Fruit fly (Drosophila melanogaster) whole organism, pupa: Measurements from ENCODE around the gene Rox8.
A peak's percentile ranks its signal among the peaks of the same experiment; 100 is the strongest.

ENCODE experiments used
- CG10348 ChIP-seq: fragments of 200-800 bp; sonication (Bioruptor generic); IDR thresholded peaks from 2 replicates; pipeline ENCODE4 v1.3.6; 2022; ENCODE audit warnings: missing biosample characterization, missing genetic modification characterization
- CG12605 ChIP-seq: fragments of 200-800 bp; sonication (Bioruptor generic); IDR thresholded peaks from 2 replicates; pipeline ENCODE4 v1.3.6; 2022; ENCODE audit warnings: missing biosample characterization, missing genetic modification characterization
- CG13204 ChIP-seq: fragments of 200-800 bp; sonication (Bioruptor generic); optimal IDR thresholded peaks from 2 replicates; lab custom pipeline; 2018; ENCODE audit warnings: missing biosample characterization, mild to moderate bottlenecking, missing genetic modification characterization, moderate library complexity
- CG14655 ChIP-seq: fragments of 200-800 bp; sonication (Bioruptor generic); optimal IDR thresholded peaks from 3 replicates; lab custom pipeline; 2017; ENCODE audit warnings: mild to moderate bottlenecking, missing biosample characterization, missing genetic modification reagents, missing genetic modification characterization
- CG15710 ChIP-seq: fragments of 200-800 bp; sonication (Bioruptor generic); optimal IDR thresholded peaks from 2 replicates; lab custom pipeline; 2018; ENCODE audit warnings: missing biosample characterization, mild to moderate bottlenecking, missing genetic modification characterization, moderate library complexity
- CG17806 ChIP-seq: fragments of 200-800 bp; sonication (Bioruptor generic); optimal IDR thresholded peaks from 2 replicates; lab custom pipeline; 2018; ENCODE audit warnings: missing biosample characterization, mild to moderate bottlenecking, missing genetic modification characterization, moderate library complexity
- CG32121 ChIP-seq: fragments of 200-800 bp; sonication (Bioruptor generic); IDR thresholded peaks from 2 replicates; pipeline ENCODE4 v1.3.6; 2022; ENCODE audit warnings: missing biosample characterization, missing genetic modification characterization
- CG34367 ChIP-seq: fragments of 200-800 bp; sonication (Bioruptor generic); optimal IDR thresholded peaks from 2 replicates; lab custom pipeline; 2018; ENCODE audit warnings: missing biosample characterization, mild to moderate bottlenecking, missing genetic modification characterization
- CG4496 ChIP-seq: fragments of 200-800 bp; sonication (Bioruptor generic); IDR thresholded peaks from 3 replicates; pipeline ENCODE4 v1.3.6; 2022; ENCODE audit warnings: missing biosample characterization, missing genetic modification characterization
- CG8159 ChIP-seq: fragments of 200-800 bp; sonication (Bioruptor generic); optimal IDR thresholded peaks from 3 replicates; lab custom pipeline; 2018; ENCODE audit warnings: missing biosample characterization, mild to moderate bottlenecking, missing genetic modification characterization, moderate library complexity
- CG8301 ChIP-seq: fragments of 200-800 bp; sonication (Bioruptor generic); optimal IDR thresholded peaks from 2 replicates; lab custom pipeline; 2018; ENCODE audit warnings: missing biosample characterization, mild to moderate bottlenecking, missing genetic modification characterization
- CG9948 ChIP-seq: fragments of 200-800 bp; sonication (Bioruptor generic); optimal IDR thresholded peaks from 2 replicates; lab custom pipeline; 2018; ENCODE audit warnings: missing biosample characterization, mild to moderate bottlenecking, missing genetic modification characterization, moderate library complexity
- D1 ChIP-seq: fragments of 200-800 bp; sonication (Bioruptor generic); optimal IDR thresholded peaks from 2 replicates; lab custom pipeline; 2018; ENCODE audit warnings: missing biosample characterization, mild to moderate bottlenecking, missing genetic modification characterization, moderate library complexity
- EcR ChIP-seq: fragments of 200-800 bp; sonication (Bioruptor generic); optimal IDR thresholded peaks from 3 replicates; lab custom pipeline; 2019; ENCODE audit warnings: missing biosample characterization, missing genetic modification characterization, mild to moderate bottlenecking, moderate library complexity, missing genetic modification reagents
- Ets98B ChIP-seq: fragments of 200-800 bp; sonication (Bioruptor generic); IDR thresholded peaks from 2 replicates; pipeline ENCODE4 v1.3.6; 2022; ENCODE audit warnings: missing biosample characterization, missing genetic modification characterization
- Pif1A ChIP-seq: fragments of 200-800 bp; sonication (Bioruptor generic); optimal IDR thresholded peaks from 3 replicates; lab custom pipeline; 2016; ENCODE audit warnings: missing biosample characterization, missing genetic modification characterization
- Pif1B ChIP-seq: fragments of 200-800 bp; sonication (Bioruptor generic); optimal IDR thresholded peaks from 3 replicates; lab custom pipeline; 2016; ENCODE audit warnings: missing biosample characterization, missing genetic modification characterization
- Snoo ChIP-seq: fragments of 200-800 bp; sonication (Bioruptor generic); optimal IDR thresholded peaks from 3 replicates; lab custom pipeline; 2017; ENCODE audit warnings: missing biosample characterization, mild to moderate bottlenecking, missing genetic modification characterization, inconsistent platforms
- fd96Ca ChIP-seq: fragments of 200-800 bp; sonication (Bioruptor generic); IDR thresholded peaks from 3 replicates; pipeline ENCODE4 v1.3.6; 2022; ENCODE audit warnings: missing biosample characterization, missing genetic modification characterization
- gl ChIP-seq: fragments of 200-800 bp; sonication (Bioruptor generic); optimal IDR thresholded peaks from 2 replicates; lab custom pipeline; 2018; ENCODE audit warnings: missing biosample characterization, mild to moderate bottlenecking, missing genetic modification characterization
- rn ChIP-seq: fragments of 200-800 bp; sonication (Bioruptor generic); IDR thresholded peaks from 2 replicates; pipeline ENCODE4 v1.3.6; 2022; ENCODE audit warnings: missing biosample characterization, missing genetic modification characterization

The Rox8 gene

DNA sequence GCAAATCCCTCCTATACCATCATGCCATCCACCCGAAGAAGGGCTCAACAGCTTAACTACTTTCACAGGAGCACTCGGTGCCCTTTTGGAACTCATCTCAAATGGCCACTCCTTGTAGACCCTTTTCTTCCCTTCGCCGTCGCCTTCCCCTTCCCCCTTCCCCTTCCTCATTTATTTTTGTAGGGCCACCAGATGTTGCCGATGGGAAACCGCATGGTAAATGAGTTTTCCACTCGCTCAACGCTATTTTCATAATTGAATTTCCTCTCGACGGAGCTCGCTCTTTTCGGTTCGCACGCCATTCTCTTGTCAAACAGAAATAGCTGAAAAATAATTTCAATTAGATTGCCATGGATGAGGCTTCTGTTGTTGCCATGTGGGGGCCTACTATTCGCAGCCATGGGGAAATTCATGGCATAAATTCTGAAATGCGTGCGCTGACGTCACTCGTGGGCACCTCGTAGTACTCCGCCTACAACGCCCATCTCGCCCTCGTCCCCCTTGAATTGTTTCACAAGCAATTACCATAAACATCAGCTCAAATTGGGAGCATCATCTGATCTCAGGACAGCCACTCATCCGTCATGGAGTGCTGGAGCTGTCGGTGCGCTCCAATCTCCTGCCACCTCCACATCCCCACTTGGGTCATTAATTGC lies 35.9 kb downstream of the Rox8 start:
- TF ChIP-seq CG10348 (GFP tag; lab: Robert Waterston, UW) = no peak
- TF ChIP-seq CG34367 (tag; lab: Kevin White, UChicago) = no peak
- no peak for TF ChIP-seq EcR (GFP tag; lab: Kevin White, UChicago)
- TF ChIP-seq rn (GFP tag; lab: Robert Waterston, UW) = no peak
- no peak for TF ChIP-seq CG8159 (tag; lab: Kevin White, UChicago)
- no peak for TF ChIP-seq CG32121 (GFP tag; lab: Robert Waterston, UW)
- no peak for TF ChIP-seq CG12605 (GFP tag; lab: Robert Waterston, UW)
- no peak for TF ChIP-seq fd96Ca
- no peak for TF ChIP-seq Snoo (tag; lab: Kevin White, UChicago)
- TF ChIP-seq Ets98B (GFP tag; lab: Robert Waterston, UW) = no peak
- TF ChIP-seq gl (tag; lab: Kevin White, UChicago) = no peak
- no peak for TF ChIP-seq Pif1A (GFP tag; lab: Kevin White, UChicago)
- TF ChIP-seq CG17806 (tag; lab: Kevin White, UChicago) = no peak

DNA sequence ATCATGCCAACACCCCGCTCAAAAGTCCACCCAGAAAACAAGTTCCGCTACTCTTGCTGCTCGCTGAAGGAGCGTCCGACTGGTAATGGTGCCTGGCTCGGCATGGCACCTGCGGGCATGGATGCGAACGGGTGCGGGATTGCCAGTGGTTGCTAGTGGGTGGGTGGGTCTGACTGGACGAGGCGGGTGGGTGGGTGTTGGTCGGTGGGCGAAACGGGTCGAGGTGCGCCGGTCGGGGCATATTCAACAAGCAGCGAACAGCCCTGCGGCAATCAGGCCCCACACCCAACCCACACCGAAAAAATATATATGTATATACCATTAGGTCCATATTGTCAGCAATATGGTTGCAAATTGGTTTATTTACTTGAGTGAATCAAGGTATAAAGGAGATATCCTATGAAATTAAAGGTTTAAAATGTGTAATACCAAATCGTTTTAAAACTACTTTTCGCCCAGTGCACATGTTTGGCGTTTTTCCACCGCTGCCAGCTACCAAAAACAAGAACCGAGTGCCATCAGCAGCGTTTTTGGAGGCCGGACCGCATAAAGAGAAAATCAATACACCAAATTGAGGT lies 37.3 kb downstream of the Rox8 start:
- TF ChIP-seq CG13204 (peak; percentile 46), CG10348 (GFP tag; lab: Robert Waterston, UW) (no peak), D1 (tag; lab: Kevin White, UChicago) (no peak), Pif1B (GFP tag; lab: Kevin White, UChicago) (no peak), CG12605 (GFP tag; lab: Robert Waterston, UW) (peak; percentile 55), CG14655 (GFP tag; lab: Kevin White, UChicago) (peak; percentile 62), CG34367 (tag; lab: Kevin White, UChicago) (no peak), gl (tag; lab: Kevin White, UChicago) (no peak), Ets98B (GFP tag; lab: Robert Waterston, UW) (peak; percentile 61), Pif1A (GFP tag; lab: Kevin White, UChicago) (peak; percentile 39), EcR (GFP tag; lab: Kevin White, UChicago) (no peak), CG8301 (tag; lab: Kevin White, UChicago) (peak; percentile 53), CG8159 (tag; lab: Kevin White, UChicago) (peak; percentile 21), Snoo (tag; lab: Kevin White, UChicago) (peak; percentile 16), fd96Ca (peak; percentile 51; the same call in 2 of the 3 replicates), CG17806 (tag; lab: Kevin White, UChicago) (no peak), CG4496 (GFP tag; lab: Robert Waterston, UW) (peak; percentile 75; the same call in 2 of the 3 replicates), rn (GFP tag; lab: Robert Waterston, UW) (0 out of 2 replicates have a peak, but pooled peaks have one; percentile 13), CG9948 (tag; lab: Kevin White, UChicago) (no peak), CG32121 (GFP tag; lab: Robert Waterston, UW) (peak; percentile 72), CG15710 (tag; lab: Kevin White, UChicago) (peak; percentile 7)
- TF ChIP-seq, all 21 proteins: peak for 13

DNA sequence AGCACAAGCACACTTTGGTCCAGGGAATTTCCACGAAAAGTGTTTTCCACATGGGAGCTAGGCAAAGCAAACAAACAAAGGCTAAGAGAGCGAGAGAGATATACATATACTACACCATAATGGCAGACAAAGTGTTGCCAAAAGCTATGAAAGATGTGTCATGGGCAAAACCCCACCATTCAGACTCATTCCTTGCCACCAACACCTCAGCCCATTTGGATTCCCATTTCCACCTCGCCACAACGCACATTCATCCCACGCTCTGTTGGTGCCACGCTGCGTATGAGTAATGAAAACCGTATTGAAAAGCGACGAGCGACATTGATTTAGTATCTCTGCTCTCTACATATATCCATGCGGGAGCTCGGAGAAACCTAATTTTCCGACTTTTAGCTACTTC lies 39.2 kb downstream of the Rox8 start:
- no peak for TF ChIP-seq CG4496 (GFP tag; lab: Robert Waterston, UW)
- TF ChIP-seq Snoo (tag; lab: Kevin White, UChicago) = no peak
- TF ChIP-seq CG8159 (tag; lab: Kevin White, UChicago) = no peak

DNA sequence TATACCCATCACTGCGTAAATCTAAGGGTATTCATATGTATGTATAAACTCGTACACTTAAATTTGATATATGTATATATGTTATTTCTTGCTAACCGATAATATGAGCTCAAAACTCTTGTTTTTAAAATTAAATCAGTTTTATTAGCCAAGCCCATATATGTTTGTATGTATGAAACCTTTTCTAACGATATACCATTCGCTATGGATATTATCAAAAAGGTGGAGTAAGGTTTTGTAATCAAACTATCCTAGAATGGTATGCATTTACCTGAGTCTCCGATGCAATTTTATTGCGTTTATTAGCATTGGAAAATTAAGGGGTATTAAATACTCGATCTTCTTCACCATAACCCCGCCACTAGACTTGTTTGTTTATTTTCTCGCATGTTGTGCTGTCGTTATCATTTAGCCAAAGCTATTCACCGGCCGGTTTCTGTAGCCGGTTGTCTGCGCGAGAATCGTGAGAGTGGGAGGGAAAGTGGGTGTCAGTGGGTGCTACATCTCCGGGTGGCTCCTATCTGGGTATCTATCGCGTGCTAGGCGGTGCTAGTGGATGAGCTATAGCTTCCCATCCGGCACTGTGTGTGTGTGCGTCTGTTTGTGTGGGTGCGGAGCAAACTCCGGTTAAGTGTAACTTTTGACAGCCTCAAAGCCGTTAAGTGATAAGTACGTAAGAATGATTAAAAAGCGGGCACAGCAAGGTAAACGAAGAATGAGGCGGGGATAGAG lies 40.1 kb downstream of the Rox8 start:
- TF ChIP-seq CG8301 (tag; lab: Kevin White, UChicago) (peak; percentile 36), fd96Ca (peak; percentile 37; the same call in 1 of the 3 replicates), CG8159 (tag; lab: Kevin White, UChicago) (no peak), Snoo (tag; lab: Kevin White, UChicago) (no peak), CG17806 (tag; lab: Kevin White, UChicago) (no peak), CG14655 (GFP tag; lab: Kevin White, UChicago) (peak; percentile 70), CG9948 (tag; lab: Kevin White, UChicago) (no peak)

DNA sequence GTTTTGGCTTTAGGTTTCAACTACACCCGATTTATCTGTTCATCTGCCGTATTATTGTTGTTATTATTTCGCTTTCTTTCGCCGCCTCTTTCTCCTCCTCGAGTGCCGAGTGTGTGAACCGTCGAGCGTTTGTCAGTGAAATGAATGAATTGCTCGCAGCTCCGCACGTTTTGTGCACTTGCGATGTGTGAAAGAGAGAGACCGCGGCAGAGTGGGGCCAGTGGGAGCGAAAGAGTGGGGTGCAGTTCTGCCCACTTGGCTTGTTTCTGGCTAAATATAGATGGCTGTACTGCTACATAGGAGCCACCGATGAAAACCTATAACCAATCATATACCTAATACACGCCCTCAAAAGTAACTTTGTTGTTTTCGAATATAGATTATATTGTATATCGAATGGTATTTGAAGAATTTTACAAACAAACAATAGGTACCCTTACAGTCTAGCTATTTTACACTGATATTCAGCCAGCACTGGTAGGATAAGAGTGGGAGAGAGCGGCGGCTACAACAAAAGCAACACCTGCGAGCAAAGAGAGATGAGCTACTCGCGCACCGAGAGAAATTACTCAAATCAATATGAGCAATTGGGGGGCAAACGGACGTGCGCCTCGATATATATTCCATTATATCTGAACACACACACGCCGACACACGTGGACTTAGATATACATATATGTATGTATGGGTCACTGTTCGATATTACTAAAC lies 41.5 kb downstream of the Rox8 start:
- TF ChIP-seq Pif1B (GFP tag; lab: Kevin White, UChicago) (peak; percentile 55), CG34367 (tag; lab: Kevin White, UChicago) (no peak), CG13204 (no peak), Snoo (tag; lab: Kevin White, UChicago) (no peak), rn (GFP tag; lab: Robert Waterston, UW) (no peak), CG12605 (GFP tag; lab: Robert Waterston, UW) (0 out of 2 replicates have a peak, but pooled peaks have one; percentile 23), CG8159 (tag; lab: Kevin White, UChicago) (peak; percentile 1), CG32121 (GFP tag; lab: Robert Waterston, UW) (peak; percentile 36; the same call in 1 of the 2 replicates), Pif1A (GFP tag; lab: Kevin White, UChicago) (peak; percentile 21), CG4496 (GFP tag; lab: Robert Waterston, UW) (peak; percentile 52; the same call in 2 of the 3 replicates), D1 (tag; lab: Kevin White, UChicago) (no peak), EcR (GFP tag; lab: Kevin White, UChicago) (no peak), fd96Ca (peak; percentile 11; the same call in 1 of the 3 replicates), Ets98B (GFP tag; lab: Robert Waterston, UW) (0 out of 2 replicates have a peak, but pooled peaks have one; percentile 44), CG8301 (tag; lab: Kevin White, UChicago) (peak; percentile 28), CG10348 (GFP tag; lab: Robert Waterston, UW) (no peak), CG15710 (tag; lab: Kevin White, UChicago) (no peak), CG9948 (tag; lab: Kevin White, UChicago) (no peak), gl (tag; lab: Kevin White, UChicago) (no peak), CG14655 (GFP tag; lab: Kevin White, UChicago) (peak; percentile 34), CG17806 (tag; lab: Kevin White, UChicago) (no peak)
